Worm (Caenorhabditis elegans) whole organism, late embryonic: ENCODE data around the gene F21D9.3.

ENCODE experiments used
- K09A11.1 ChIP-seq: sonication (generic microtip); optimal IDR thresholded peaks from 2 replicates; lab custom pipeline; 2017; ENCODE audit warnings: antibody characterized with exemption, mild to moderate bottlenecking, missing genetic modification characterization, missing compliant biosample characterization; ENCODE audit not compliant: insufficient read depth
- ceh-48 ChIP-seq: sonication (generic microtip); optimal IDR thresholded peaks from 2 replicates; lab custom pipeline; 2016; ENCODE audit warnings: missing genetic modification characterization, inconsistent platforms, missing compliant biosample characterization
- hlh-30 ChIP-seq: sonication (generic microtip); optimal IDR thresholded peaks from 2 replicates; lab custom pipeline; 2017; ENCODE audit warnings: antibody characterized with exemption, missing genetic modification characterization, missing compliant biosample characterization; ENCODE audit not compliant: insufficient read depth
- pha-4 ChIP-seq: fragments of 150-350 bp; optimal IDR thresholded peaks from 2 replicates; lab custom pipeline; 2018; ENCODE audit warnings: missing biosample characterization, missing genetic modification reagents, missing genetic modification characterization
- rnt-1 ChIP-seq: sonication (generic microtip); optimal IDR thresholded peaks from 2 replicates; lab custom pipeline; 2016; ENCODE audit warnings: missing genetic modification characterization, missing compliant biosample characterization
- sox-4 ChIP-seq: sonication (generic microtip); optimal IDR thresholded peaks from 2 replicates; lab custom pipeline; 2017; ENCODE audit warnings: mild to moderate bottlenecking, missing genetic modification characterization, inconsistent platforms, missing compliant biosample characterization

DNA sequence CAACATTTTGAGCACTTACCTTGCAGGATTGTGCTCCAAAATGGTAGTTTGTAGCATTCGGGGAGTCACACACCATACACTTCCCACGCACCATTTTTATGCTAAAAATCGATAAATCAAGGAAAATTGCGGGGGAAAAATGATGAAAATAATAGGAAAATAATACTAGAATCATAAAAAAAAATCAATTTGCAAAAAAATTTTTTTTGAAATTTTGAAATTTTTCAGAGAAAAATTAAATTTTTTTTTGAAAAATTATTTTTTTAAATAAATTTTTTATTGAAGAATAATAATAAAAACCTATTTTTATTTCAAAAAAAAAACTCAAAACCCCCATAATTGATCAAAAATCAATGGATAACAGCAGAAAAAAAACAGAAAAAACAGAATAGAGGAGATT is 45.8 kb downstream of the F21D9.3 start, which contains the start of gene nhr-79:
- no peak for TF ChIP-seq hlh-30 (tag; lab: Kevin White, UChicago)
- no peak for TF ChIP-seq pha-4 (tag; lab: Kevin White, UChicago)
- TF ChIP-seq rnt-1 (tag; lab: Kevin White, UChicago): no peak
- TF ChIP-seq sox-4: no peak
- no peak for TF ChIP-seq K09A11.1 (tag; lab: Kevin White, UChicago)
- TF ChIP-seq ceh-48 (tag; lab: Kevin White, UChicago): no peak
